Fruit fly (Drosophila melanogaster) whole organism, embryonic: ENCODE results near the gene CG32259.

ENCODE experiments used
- CG10209 ChIP-seq: fragments of 200-800 bp; sonication (Bioruptor generic); optimal IDR thresholded peaks from 3 replicates; lab custom pipeline; 2017; ENCODE audit warnings: missing biosample characterization, mild to moderate bottlenecking, missing genetic modification characterization, missing genetic modification reagents
- CG11247 ChIP-seq: fragments of 200-800 bp; sonication (Bioruptor generic); IDR thresholded peaks from 2 replicates; pipeline ENCODE4 v1.3.6; 2022; ENCODE audit warnings: missing biosample characterization, missing genetic modification characterization
- CG14441 ChIP-seq: fragments of 200-800 bp; sonication (Bioruptor generic); IDR thresholded peaks from 2 replicates; pipeline ENCODE4 v1.3.6; 2022; ENCODE audit warnings: missing biosample characterization, missing genetic modification characterization
- CG15601 ChIP-seq: fragments of 200-800 bp; sonication (Bioruptor generic); optimal IDR thresholded peaks from 3 replicates; lab custom pipeline; 2019; ENCODE audit warnings: missing biosample characterization, mild to moderate bottlenecking, missing genetic modification characterization, moderate library complexity
- CG15696 ChIP-seq: fragments of 200-800 bp; sonication (Bioruptor generic); optimal IDR thresholded peaks from 2 replicates; lab custom pipeline; 2019; ENCODE audit warnings: missing biosample characterization, mild to moderate bottlenecking, missing genetic modification characterization, moderate library complexity
- CG17385 ChIP-seq: fragments of 200-800 bp; sonication (Bioruptor generic); optimal IDR thresholded peaks from 3 replicates; lab custom pipeline; 2018; ENCODE audit warnings: missing biosample characterization, mild to moderate bottlenecking, missing genetic modification characterization
- CG2889 ChIP-seq: fragments of 200-800 bp; sonication (Bioruptor generic); IDR thresholded peaks from 3 replicates; pipeline ENCODE4 v1.3.6; 2022; ENCODE audit warnings: missing biosample characterization, missing genetic modification characterization
- CG31441 ChIP-seq: fragments of 200-800 bp; sonication (Bioruptor generic); IDR thresholded peaks from 2 replicates; pipeline ENCODE4 v1.3.6; 2022; ENCODE audit warnings: missing biosample characterization, missing genetic modification characterization
- CG32767 ChIP-seq: fragments of 200-800 bp; sonication (Bioruptor generic); IDR thresholded peaks from 2 replicates; pipeline ENCODE4 v1.3.6; 2022; ENCODE audit warnings: missing biosample characterization, missing genetic modification characterization
- CG34376 ChIP-seq: fragments of 200-800 bp; sonication (Bioruptor generic); optimal IDR thresholded peaks from 2 replicates; lab custom pipeline; 2018; ENCODE audit warnings: missing biosample characterization, mild to moderate bottlenecking, missing genetic modification characterization
- CG4424 ChIP-seq: fragments of 200-800 bp; sonication (Bioruptor generic); optimal IDR thresholded peaks from 3 replicates; lab custom pipeline; 2016; ENCODE audit warnings: missing biosample characterization, missing genetic modification characterization
- CG7963 ChIP-seq: fragments of 200-800 bp; sonication (Bioruptor generic); IDR thresholded peaks from 3 replicates; pipeline ENCODE4 v1.3.6; 2022; ENCODE audit warnings: missing biosample characterization, missing genetic modification characterization; ENCODE audit not compliant: partially characterized antibody
- CG8359 ChIP-seq: fragments of 200-800 bp; sonication (Bioruptor generic); optimal IDR thresholded peaks from 2 replicates; lab custom pipeline; 2017; ENCODE audit warnings: missing biosample characterization, mild to moderate bottlenecking, missing genetic modification characterization, borderline replicate concordance
- Dek ChIP-seq: fragments of 200-800 bp; sonication (Bioruptor generic); optimal IDR thresholded peaks from 3 replicates; lab custom pipeline; 2019; ENCODE audit warnings: missing biosample characterization, mild to moderate bottlenecking, missing genetic modification characterization, moderate library complexity
- Doc3 ChIP-seq: fragments of 200-800 bp; sonication (Bioruptor generic); IDR thresholded peaks from 3 replicates; pipeline ENCODE4 v1.3.6; 2022; ENCODE audit warnings: missing biosample characterization, missing genetic modification characterization; ENCODE audit not compliant: partially characterized antibody
- ERR ChIP-seq: fragments of 200-800 bp; sonication (Bioruptor generic); optimal IDR thresholded peaks from 2 replicates; lab custom pipeline; 2016; ENCODE audit warnings: missing biosample characterization, missing genetic modification characterization
- H15 ChIP-seq: fragments of 200-800 bp; sonication (Bioruptor generic); IDR thresholded peaks from 3 replicates; pipeline ENCODE4 v1.3.6; 2022; ENCODE audit warnings: missing biosample characterization, missing genetic modification characterization
- HmgZ ChIP-seq: fragments of 200-800 bp; sonication (Bioruptor generic); optimal IDR thresholded peaks from 2 replicates; lab custom pipeline; 2018; ENCODE audit warnings: missing biosample characterization, mild to moderate bottlenecking, missing genetic modification characterization
- Hmx ChIP-seq: fragments of 200-800 bp; sonication (Bioruptor generic); optimal IDR thresholded peaks from 2 replicates; lab custom pipeline; 2016; ENCODE audit warnings: missing biosample characterization, missing genetic modification characterization
- Meics ChIP-seq: fragments of 200-800 bp; sonication (Bioruptor generic); optimal IDR thresholded peaks from 2 replicates; lab custom pipeline; 2017; ENCODE audit warnings: missing biosample characterization, mild to moderate bottlenecking, missing genetic modification characterization
- NFAT ChIP-seq: fragments of 200-800 bp; sonication (Bioruptor generic); IDR thresholded peaks from 2 replicates; pipeline ENCODE4 v1.3.6; 2022; ENCODE audit warnings: missing biosample characterization, missing genetic modification characterization
- Ravus ChIP-seq: fragments of 200-800 bp; sonication (Bioruptor generic); IDR thresholded peaks from 2 replicates; pipeline ENCODE4 v1.3.6; 2022; ENCODE audit warnings: missing biosample characterization, missing genetic modification characterization
- ab ChIP-seq: fragments of 200-800 bp; sonication (Bioruptor generic); optimal IDR thresholded peaks from 2 replicates; lab custom pipeline; 2016; ENCODE audit warnings: missing biosample characterization, missing genetic modification characterization
- al ChIP-seq: fragments of 200-800 bp; sonication (Bioruptor generic); IDR thresholded peaks from 2 replicates; pipeline ENCODE4 v1.3.6; 2022; ENCODE audit warnings: missing biosample characterization, missing genetic modification characterization
- ato ChIP-seq: fragments of 200-800 bp; sonication (Bioruptor generic); IDR thresholded peaks from 2 replicates; pipeline ENCODE4 v1.3.6; 2022; ENCODE audit warnings: missing biosample characterization, missing genetic modification characterization; ENCODE audit not compliant: partially characterized antibody
- caup ChIP-seq: fragments of 200-800 bp; sonication (Bioruptor generic); optimal IDR thresholded peaks from 3 replicates; lab custom pipeline; 2017; ENCODE audit warnings: missing biosample characterization, mild to moderate bottlenecking, missing genetic modification characterization, moderate library complexity; ENCODE audit not compliant: severe bottlenecking
- cwo ChIP-seq: fragments of 200-800 bp; sonication (Bioruptor generic); optimal IDR thresholded peaks from 3 replicates; lab custom pipeline; 2017; ENCODE audit warnings: missing biosample characterization, missing genetic modification characterization, mild to moderate bottlenecking, moderate library complexity, missing genetic modification reagents
- dmrt11E ChIP-seq: fragments of 200-800 bp; sonication (Bioruptor generic); optimal IDR thresholded peaks from 3 replicates; lab custom pipeline; 2018; ENCODE audit warnings: missing biosample characterization, mild to moderate bottlenecking, missing genetic modification characterization, moderate library complexity
- exex ChIP-seq: fragments of 200-800 bp; sonication (Bioruptor generic); optimal IDR thresholded peaks from 4 replicates; lab custom pipeline; 2018; ENCODE audit warnings: missing biosample characterization, mild to moderate bottlenecking, missing genetic modification characterization, moderate library complexity
- gro ChIP-seq: fragments of 200-800 bp; sonication (Bioruptor generic); optimal IDR thresholded peaks from 2 replicates; lab custom pipeline; 2016; ENCODE audit warnings: missing biosample characterization, missing genetic modification characterization
- gsb ChIP-seq: fragments of 200-800 bp; sonication (Bioruptor generic); IDR thresholded peaks from 2 replicates; pipeline ENCODE4 v1.3.6; 2022; ENCODE audit warnings: missing biosample characterization, missing genetic modification characterization
- jing ChIP-seq: fragments of 200-800 bp; sonication (Bioruptor generic); optimal IDR thresholded peaks from 2 replicates; lab custom pipeline; 2018; ENCODE audit warnings: missing biosample characterization, mild to moderate bottlenecking, missing genetic modification characterization
- kay ChIP-seq: fragments of 200-800 bp; sonication (Bioruptor generic); optimal IDR thresholded peaks from 2 replicates; lab custom pipeline; 2016; ENCODE audit warnings: missing biosample characterization, missing genetic modification characterization
- klu ChIP-seq: fragments of 200-800 bp; sonication (Bioruptor generic); IDR thresholded peaks from 2 replicates; pipeline ENCODE4 v1.3.6; 2022; ENCODE audit warnings: missing biosample characterization, missing genetic modification characterization
- kni ChIP-seq: fragments of 200-800 bp; sonication (Bioruptor generic); optimal IDR thresholded peaks from 3 replicates; lab custom pipeline; 2017; ENCODE audit warnings: mild to moderate bottlenecking, missing biosample characterization, missing genetic modification reagents, missing genetic modification characterization
- lab ChIP-seq: fragments of 200-800 bp; sonication (Bioruptor generic); optimal IDR thresholded peaks from 3 replicates; lab custom pipeline; 2017; ENCODE audit warnings: missing biosample characterization, missing genetic modification characterization, mild to moderate bottlenecking, moderate library complexity, missing genetic modification reagents
- lbe ChIP-seq: fragments of 200-800 bp; sonication (Bioruptor generic); optimal IDR thresholded peaks from 2 replicates; lab custom pipeline; 2016; ENCODE audit warnings: missing biosample characterization, mild to moderate bottlenecking, missing genetic modification characterization
- lmd ChIP-seq: fragments of 200-800 bp; sonication (Bioruptor generic); IDR thresholded peaks from 2 replicates; pipeline ENCODE4 v1.3.6; 2022; ENCODE audit warnings: missing biosample characterization, missing genetic modification characterization
- mirr ChIP-seq: fragments of 200-800 bp; sonication (Bioruptor generic); optimal IDR thresholded peaks from 3 replicates; lab custom pipeline; 2018; ENCODE audit warnings: missing biosample characterization, mild to moderate bottlenecking, missing genetic modification characterization
- pan ChIP-seq, 4 experiments: fragments of >200 bp in 3 of 4; fragments of 200-800 bp in 1 of 4; sonication (Bioruptor generic) in 1 of 4; optimal IDR thresholded peaks in 3 of 4; IDR thresholded peaks in 1 of 4; 2 replicates each; pipeline versions ENCODE4 v1.3.6 to Lab custom; 2017 to 2022; ENCODE audit warnings: missing biosample characterization in 2 of 4, missing genetic modification characterization in 2 of 4, mixed read lengths in 1 of 4
- pho ChIP-seq: fragments of 200-800 bp; sonication (Bioruptor generic); optimal IDR thresholded peaks from 2 replicates; lab custom pipeline; 2016; ENCODE audit warnings: missing biosample characterization, missing genetic modification characterization
- phol ChIP-seq: fragments of 200-800 bp; sonication (Bioruptor generic); optimal IDR thresholded peaks from 3 replicates; lab custom pipeline; 2018; ENCODE audit warnings: missing biosample characterization, mild to moderate bottlenecking, missing genetic modification characterization, moderate library complexity
- run ChIP-seq: fragments of 200-800 bp; sonication (Bioruptor generic); optimal IDR thresholded peaks from 3 replicates; lab custom pipeline; 2018; ENCODE audit warnings: missing biosample characterization, mild to moderate bottlenecking, missing genetic modification characterization
- sd ChIP-seq: fragments of 200-800 bp; sonication (Bioruptor generic); optimal IDR thresholded peaks from 3 replicates; lab custom pipeline; 2018; ENCODE audit warnings: missing biosample characterization, mild to moderate bottlenecking, missing genetic modification characterization, moderate library complexity
- sisA ChIP-seq: fragments of 200-800 bp; sonication (Bioruptor generic); IDR thresholded peaks from 2 replicates; pipeline ENCODE4 v1.3.6; 2022; ENCODE audit warnings: missing biosample characterization, missing genetic modification characterization
- slou ChIP-seq: fragments of 200-800 bp; sonication (Bioruptor generic); optimal IDR thresholded peaks from 3 replicates; lab custom pipeline; 2016; ENCODE audit warnings: missing biosample characterization, missing genetic modification characterization
- sug ChIP-seq: fragments of 200-800 bp; optimal IDR thresholded peaks from 2 replicates; lab custom pipeline; 2019; ENCODE audit warnings: missing biosample characterization, mild to moderate bottlenecking, missing genetic modification characterization, moderate library complexity
- toy ChIP-seq: fragments of 200-800 bp; sonication (Bioruptor generic); IDR thresholded peaks from 2 replicates; pipeline ENCODE4 v1.3.6; 2022; ENCODE audit warnings: missing biosample characterization, missing genetic modification characterization
- z ChIP-seq: fragments of 200-800 bp; sonication (Bioruptor generic); IDR thresholded peaks from 3 replicates; pipeline ENCODE4 v1.3.6; 2022; ENCODE audit warnings: missing biosample characterization, missing genetic modification characterization

Gene CG32259

DNA sequence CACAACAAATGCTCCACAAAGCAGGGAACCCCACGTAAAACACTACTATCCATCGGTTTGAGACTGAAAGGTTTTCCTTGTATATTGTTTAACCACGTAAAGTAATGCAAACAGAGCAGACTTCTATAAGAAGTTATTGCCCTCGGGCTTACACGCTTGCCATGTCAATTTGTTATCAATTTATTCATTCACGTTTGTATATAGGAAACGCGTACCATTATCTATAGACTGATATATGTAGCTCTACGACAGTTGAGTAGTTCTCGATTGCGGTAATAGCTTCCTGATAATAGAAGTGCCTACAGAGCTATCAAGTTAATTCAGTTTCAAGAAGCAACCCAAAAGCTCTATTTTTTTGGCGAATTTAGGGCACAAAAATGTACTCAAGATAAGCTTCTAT, 30.0 kb downstream of the CG32259 start (continued):
- no peak for TF ChIP-seq HmgZ (tag; lab: Kevin White, UChicago)
- peak; percentile 15 for TF ChIP-seq CG34376
- TF ChIP-seq CG17385 (GFP tag; lab: Kevin White, UChicago): no peak
- peak; percentile 1 for TF ChIP-seq sd
- no peak for TF ChIP-seq CG15696 (tag; lab: Kevin White, UChicago)
- no peak for TF ChIP-seq H15
- no peak for TF ChIP-seq Doc3 (GFP tag; lab: Robert Waterston, UW)
- peak; percentile 52 for TF ChIP-seq cwo (GFP tag; lab: Kevin White, UChicago)
- peak; percentile 73 for TF ChIP-seq sug (tag; lab: Kevin White, UChicago)
- no peak for TF ChIP-seq CG11247 (GFP tag; lab: Robert Waterston, UW)
- TF ChIP-seq mirr (GFP tag; lab: Kevin White, UChicago): peak; percentile 96
- TF ChIP-seq caup (GFP tag; lab: Kevin White, UChicago): peak; percentile 14
- TF ChIP-seq kni: peak; percentile 71
- TF ChIP-seq lmd (GFP tag; lab: Robert Waterston, UW): no peak
- no peak for TF ChIP-seq CG2889 (GFP tag; lab: Robert Waterston, UW)
- no peak for TF ChIP-seq jing (GFP tag; lab: Kevin White, UChicago)
- TF ChIP-seq exex (tag; lab: Kevin White, UChicago): peak; percentile 95
- TF ChIP-seq CG31441: no peak
- peak; percentile 3 for TF ChIP-seq CG15601
- peak; percentile 5 for TF ChIP-seq gro (GFP tag; lab: Kevin White, UChicago)
- TF ChIP-seq Meics (GFP tag; lab: Kevin White, UChicago): no peak
- no peak for TF ChIP-seq ab
- TF ChIP-seq lab (GFP tag; lab: Kevin White, UChicago): peak; percentile 5
- TF ChIP-seq, all 482 proteins: peak for 18

DNA sequence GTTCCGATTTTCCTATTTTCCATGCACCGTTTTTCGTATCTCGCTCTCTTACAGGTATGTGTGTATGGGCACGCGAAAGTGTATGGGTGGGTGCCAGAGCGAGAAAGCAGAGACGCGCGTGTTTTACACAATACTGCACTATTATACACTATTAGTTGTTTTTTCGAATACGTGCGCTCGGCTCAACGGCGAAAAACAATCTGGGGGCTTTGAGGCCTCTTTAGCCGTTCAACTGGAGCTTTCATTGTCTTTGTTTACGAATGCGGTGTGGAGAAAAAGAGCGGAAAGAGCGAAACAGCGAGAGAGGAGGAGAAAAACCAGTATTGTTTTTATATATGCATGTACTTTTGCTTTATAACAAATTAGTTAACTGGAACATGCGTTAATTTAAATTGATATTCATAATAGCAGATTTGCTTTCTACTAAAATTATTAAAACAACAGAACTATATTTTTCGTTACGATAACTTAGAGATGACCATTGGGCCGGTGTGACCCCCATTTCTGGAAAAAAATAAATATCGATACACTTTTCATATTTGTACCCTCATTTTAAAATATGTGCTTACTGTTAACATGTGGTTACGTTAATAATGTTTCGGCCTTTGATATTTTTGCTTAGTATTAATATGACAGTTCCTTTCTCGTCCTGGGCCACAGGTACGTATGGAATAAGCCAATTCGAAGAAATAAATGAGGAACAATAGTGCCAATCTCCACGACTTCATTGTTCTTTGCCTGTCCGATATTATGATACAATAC, 33.5 kb downstream of the CG32259 start, which contains the start of gene CG14995:
Gene CG14995 (minus strand): TSS at position 761 of the 762 bp plus-strand sequence.
- TF ChIP-seq slou (GFP tag; lab: Kevin White, UChicago): no peak
- no peak for TF ChIP-seq CG14441
- TF ChIP-seq dmrt11E (tag; lab: Kevin White, UChicago): no peak
- no peak for TF ChIP-seq sisA (GFP tag; lab: Robert Waterston, UW)
- no peak for TF ChIP-seq CG4424 (GFP tag; lab: Kevin White, UChicago)
- TF ChIP-seq Ravus: no peak
- no peak for TF ChIP-seq Dek (tag; lab: Kevin White, UChicago)
- TF ChIP-seq toy: no peak
- TF ChIP-seq pan (optimal IDR thresholded peaks at IDR 0.05; lab: Kevin White, UChicago): no peak
- no peak for TF ChIP-seq pan (GFP tag; optimal IDR thresholded peaks at IDR 0.05 in 1 of 2, IDR thresholded peaks at IDR 0.05 in 1 of 2)
- peak; percentile 18; the same call in 1 of the 2 replicates for TF ChIP-seq CG32767 (GFP tag; lab: Robert Waterston, UW)
- peak; percentile 33; the same call in 1 of the 2 replicates for TF ChIP-seq ato (GFP tag; lab: Robert Waterston, UW)
- TF ChIP-seq NFAT (GFP tag; lab: Robert Waterston, UW): no peak
- TF ChIP-seq al (GFP tag; lab: Robert Waterston, UW): no peak
- no peak for TF ChIP-seq CG10209
- no peak for TF ChIP-seq run (tag; lab: Kevin White, UChicago)
- no peak for TF ChIP-seq Hmx (GFP tag; lab: Kevin White, UChicago)
- TF ChIP-seq gsb (GFP tag; lab: Robert Waterston, UW): no peak
- no peak for TF ChIP-seq kay (GFP tag; lab: Kevin White, UChicago)
- TF ChIP-seq CG7963 (GFP tag; lab: Robert Waterston, UW): peak; percentile 36; the same call in 1 of the 3 replicates
- TF ChIP-seq klu: no peak
- TF ChIP-seq z (GFP tag; lab: Robert Waterston, UW): no peak
- TF ChIP-seq pho (GFP tag; lab: Kevin White, UChicago): no peak
- TF ChIP-seq ab: no peak
- TF ChIP-seq phol: no peak
- TF ChIP-seq lbe (GFP tag; lab: Kevin White, UChicago): peak; percentile 65
- TF ChIP-seq CG8359 (GFP tag; lab: Kevin White, UChicago): no peak
- no peak for TF ChIP-seq ERR
